Worm (Caenorhabditis elegans) whole organism, L3 larva: ENCODE measurements around the gene syd-1.

Source experiments
- elt-3 ChIP-seq, 3 experiments: fragments of 150-350 bp in 1 of 3; sonication (generic microtip) in 2 of 3; optimal IDR thresholded peaks; 2 replicates in 2 of 3; 4 replicates in 1 of 3; lab custom pipeline; 2014 to 2017; ENCODE audit warnings: missing biosample characterization in 3 of 3, missing genetic modification characterization in 3 of 3
- nfya-1 ChIP-seq: sonication (generic microtip); optimal IDR thresholded peaks from 2 replicates; lab custom pipeline; 2017; ENCODE audit warnings: missing genetic modification characterization, mild to moderate bottlenecking, missing compliant biosample characterization, antibody characterized with exemption, moderate library complexity; ENCODE audit not compliant: insufficient read depth
- nhr-11 ChIP-seq: fragments of 150-350 bp; optimal IDR thresholded peaks from 2 replicates; lab custom pipeline; 2014; ENCODE audit warnings: missing biosample characterization, missing genetic modification characterization
- nhr-12 ChIP-seq: fragments of 150-350 bp; optimal IDR thresholded peaks from 2 replicates; lab custom pipeline; 2014; ENCODE audit warnings: missing biosample characterization, missing genetic modification characterization
- nhr-237 ChIP-seq: fragments of 150-350 bp; optimal IDR thresholded peaks from 2 replicates; lab custom pipeline; 2014; ENCODE audit warnings: missing biosample characterization, missing genetic modification characterization
- nhr-28 ChIP-seq: fragments of 150-350 bp; optimal IDR thresholded peaks from 2 replicates; lab custom pipeline; 2014; ENCODE audit warnings: missing biosample characterization, missing genetic modification characterization
- snpc-4 ChIP-seq: fragments of 150-350 bp; optimal IDR thresholded peaks from 2 replicates; lab custom pipeline; 2014; ENCODE audit warnings: missing biosample characterization, missing genetic modification characterization
- unc-62 ChIP-seq: fragments of 150-350 bp; sonication (generic microtip); optimal IDR thresholded peaks from 4 replicates; lab custom pipeline; 2014; ENCODE audit warnings: missing biosample characterization, missing genetic modification reagents, missing genetic modification characterization

ce11 chrII:7543808-7544207, 50.9 kb downstream of the syd-1 start, which contains the start of gene rol-8:
- TF ChIP-seq nhr-12 (tag; lab: Kevin White, UChicago) (no peak), elt-3 (tag; optimal IDR thresholded peaks at IDR 0.05; lab: Kevin White, UChicago) (no peak), nhr-28 (tag; lab: Kevin White, UChicago) (no peak), nhr-237 (tag; lab: Kevin White, UChicago) (no peak), nfya-1 (tag; lab: Kevin White, UChicago) (no peak), nhr-11 (tag; lab: Kevin White, UChicago) (no peak), unc-62 (GFP tag; lab: Kevin White, UChicago) (no peak), snpc-4 (no peak)
